Fruit fly (Drosophila melanogaster): ENCODE data around the gene ERR.
A peak's percentile ranks its signal among the peaks of the same experiment; 100 is the strongest.

Gene ERR

dm6 chr3L:8185263-8186227 is 926 bp downstream of the ERR start (continued):
- TF ChIP-seq unc-4 (GFP tag; IDR thresholded peaks at IDR 0.05; ENCODE audit: partially characterized antibody) (no peak), CG42726 (GFP tag; IDR thresholded peaks at IDR 0.05; ENCODE audit: partially characterized antibody) (no peak), prd (optimal IDR thresholded peaks at IDR 0.05) (no peak), prd (GFP tag; IDR thresholded peaks at IDR 0.05) (peak; percentile 60), CG6654 (GFP tag; optimal IDR thresholded peaks at IDR 0.05) (peak; percentile 2), CG15601 (tag; optimal IDR thresholded peaks at IDR 0.05) (no peak), pb (GFP tag; optimal IDR thresholded peaks at IDR 0.05) (peak; percentile 31), CG9215 (GFP tag; IDR thresholded peaks at IDR 0.05) (peak; percentile 38), chn (GFP tag; optimal IDR thresholded peaks at IDR 0.05) (peak; percentile 26), Sry-δ (GFP tag; optimal IDR thresholded peaks at IDR 0.05) (peak; percentile 21), schlank (tag; optimal IDR thresholded peaks at IDR 0.05) (no peak), p53 (GFP tag; optimal IDR thresholded peaks at IDR 0.05) (peak; percentile 18), zen (tag; optimal IDR thresholded peaks at IDR 0.05) (no peak), CG11504 (tag; optimal IDR thresholded peaks at IDR 0.05) (peak; percentile 57), Taf1 (GFP tag; IDR thresholded peaks at IDR 0.05) (0 out of 2 replicates have a peak, but pooled peaks have one; percentile 38), CG1529 (GFP tag; optimal IDR thresholded peaks at IDR 0.05) (peak; percentile 2), CG7372 (GFP tag; IDR thresholded peaks at IDR 0.05) (0 out of 2 replicates have a peak, but pooled peaks have one; percentile 27), fru (optimal IDR thresholded peaks at IDR 0.05) (no peak), CG13775 (GFP tag; optimal IDR thresholded peaks at IDR 0.05) (no peak), ems (GFP tag; optimal IDR thresholded peaks at IDR 0.05) (peak; percentile 18), Chrac-16 (GFP tag; optimal IDR thresholded peaks at IDR 0.05) (peak; percentile 34), trh (GFP tag; optimal IDR thresholded peaks at IDR 0.05) (no peak), NC2α (GFP tag; optimal IDR thresholded peaks at IDR 0.05) (no peak), CG18011 (GFP tag; optimal IDR thresholded peaks at IDR 0.05) (peak; percentile 26), TFAM (GFP tag; optimal IDR thresholded peaks at IDR 0.05) (no peak), NK7.1 (GFP tag; optimal IDR thresholded peaks at IDR 0.05) (no peak), Bdp1 (GFP tag; optimal IDR thresholded peaks at IDR 0.05) (peak; percentile 3), Max (GFP tag; optimal IDR thresholded peaks at IDR 0.05) (peak; percentile 24), CG1647 (GFP tag; optimal IDR thresholded peaks at IDR 0.05) (peak; percentile 27), CG5180 (GFP tag; optimal IDR thresholded peaks at IDR 0.05) (peak; percentile 12), CG32772 (GFP tag; IDR thresholded peaks at IDR 0.05) (peak; percentile 48), grn (GFP tag; optimal IDR thresholded peaks at IDR 0.05) (peak; percentile 99), CG10267 (tag; optimal IDR thresholded peaks at IDR 0.05) (peak; percentile 9), CG2889 (GFP tag; IDR thresholded peaks at IDR 0.05) (0 out of 3 replicates have a peak, but pooled peaks have one; percentile 45), CG6175 (GFP tag; IDR thresholded peaks at IDR 0.05) (0 out of 3 replicates have a peak, but pooled peaks have one; percentile 44), CG15514 (GFP tag; optimal IDR thresholded peaks at IDR 0.05) (no peak), Sox100B (GFP tag; optimal IDR thresholded peaks at IDR 0.05) (peak; percentile 6), cg (GFP tag; optimal IDR thresholded peaks at IDR 0.05) (no peak), Camta (GFP tag; optimal IDR thresholded peaks at IDR 0.05) (peak; percentile 12), Drgx (GFP tag; IDR thresholded peaks at IDR 0.05) (no peak), CG3407 (GFP tag; optimal IDR thresholded peaks at IDR 0.05) (no peak), CG13894 (tag; optimal IDR thresholded peaks at IDR 0.05) (no peak), esg (GFP tag; conservative IDR thresholded peaks at IDR 0.05) (peak; percentile 36), CG9727 (GFP tag; optimal IDR thresholded peaks at IDR 0.05) (peak; percentile 27), CG1233 (GFP tag; optimal IDR thresholded peaks at IDR 0.05) (no peak), Dll (GFP tag; IDR thresholded peaks at IDR 0.05; ENCODE audit: partially characterized antibody) (no peak), CG17361 (GFP tag; IDR thresholded peaks at IDR 0.05) (0 out of 3 replicates have a peak, but pooled peaks have one; percentile 45), unpg (GFP tag; optimal IDR thresholded peaks at IDR 0.05) (peak; percentile 38), Dip2 (GFP tag; IDR thresholded peaks at IDR 0.05) (no peak)

Data from whole organism, embryonic.